Fruit fly (Drosophila melanogaster) whole organism, embryonic: ENCODE measurements around the gene sky.

Source experiments
- Bgb ChIP-seq: fragments of 200-800 bp; sonication (Bioruptor generic); IDR thresholded peaks from 2 replicates; pipeline ENCODE4 v1.3.6; 2022; ENCODE audit warnings: missing biosample characterization, missing genetic modification characterization; ENCODE audit not compliant: partially characterized antibody
- CG10267 ChIP-seq: fragments of 200-800 bp; sonication (Bioruptor generic); optimal IDR thresholded peaks from 2 replicates; lab custom pipeline; 2018; ENCODE audit warnings: missing biosample characterization, mild to moderate bottlenecking, missing genetic modification characterization, moderate library complexity
- CG10366 ChIP-seq: fragments of 200-800 bp; sonication (Bioruptor generic); IDR thresholded peaks from 2 replicates; pipeline ENCODE4 v1.3.6; 2022; ENCODE audit warnings: missing biosample characterization, missing genetic modification characterization
- CG11696 ChIP-seq: fragments of 200-800 bp; sonication (Bioruptor generic); IDR thresholded peaks from 2 replicates; pipeline ENCODE4 v1.3.6; 2022; ENCODE audit warnings: missing biosample characterization, missing genetic modification characterization
- CG11723 ChIP-seq: fragments of 200-800 bp; sonication (Bioruptor generic); optimal IDR thresholded peaks from 2 replicates; lab custom pipeline; 2017; ENCODE audit warnings: missing biosample characterization, mild to moderate bottlenecking, missing genetic modification characterization
- CG12299 ChIP-seq: fragments of 200-800 bp; sonication (Bioruptor generic); optimal IDR thresholded peaks from 2 replicates; lab custom pipeline; 2018; ENCODE audit warnings: missing biosample characterization, mild to moderate bottlenecking, missing genetic modification characterization
- CG1233 ChIP-seq: fragments of 200-800 bp; sonication (Bioruptor generic); optimal IDR thresholded peaks from 4 replicates; lab custom pipeline; 2018; ENCODE audit warnings: missing biosample characterization, mild to moderate bottlenecking, missing genetic modification characterization
- CG12744 ChIP-seq: fragments of 200-800 bp; sonication (Bioruptor generic); optimal IDR thresholded peaks from 2 replicates; lab custom pipeline; 2016; ENCODE audit warnings: missing biosample characterization, missing genetic modification characterization
- CG14965 ChIP-seq: fragments of 200-800 bp; sonication (Bioruptor generic); optimal IDR thresholded peaks from 2 replicates; lab custom pipeline; 2016; ENCODE audit warnings: missing biosample characterization, missing genetic modification characterization, borderline replicate concordance
- CG15479 ChIP-seq: fragments of 200-800 bp; sonication (Bioruptor generic); optimal IDR thresholded peaks from 3 replicates; lab custom pipeline; 2019; ENCODE audit warnings: missing biosample characterization, mild to moderate bottlenecking, missing genetic modification characterization, moderate library complexity
- CG15514 ChIP-seq: fragments of 200-800 bp; sonication (Bioruptor generic); optimal IDR thresholded peaks from 3 replicates; lab custom pipeline; 2017; ENCODE audit warnings: missing biosample characterization, missing genetic modification characterization, mild to moderate bottlenecking, moderate library complexity, missing genetic modification reagents
- CG16815 ChIP-seq: fragments of 200-800 bp; sonication (Bioruptor generic); optimal IDR thresholded peaks from 3 replicates; lab custom pipeline; 2017; ENCODE audit warnings: missing biosample characterization, mild to moderate bottlenecking, missing genetic modification characterization
- CG17186 ChIP-seq: fragments of 200-800 bp; sonication (Bioruptor generic); optimal IDR thresholded peaks from 3 replicates; lab custom pipeline; 2017; ENCODE audit warnings: missing biosample characterization, missing genetic modification reagents, missing genetic modification characterization
- CG18599 ChIP-seq: fragments of 200-800 bp; sonication (Bioruptor generic); optimal IDR thresholded peaks from 3 replicates; lab custom pipeline; 2017; ENCODE audit warnings: missing biosample characterization, missing genetic modification characterization, mild to moderate bottlenecking, moderate library complexity, missing genetic modification reagents
- CG2875 ChIP-seq: fragments of 200-800 bp; sonication (Bioruptor generic); optimal IDR thresholded peaks from 2 replicates; lab custom pipeline; 2017; ENCODE audit warnings: missing biosample characterization, mild to moderate bottlenecking, missing genetic modification characterization, missing genetic modification reagents
- CG30403 ChIP-seq: fragments of 200-800 bp; sonication (Bioruptor generic); optimal IDR thresholded peaks from 3 replicates; lab custom pipeline; 2016; ENCODE audit warnings: missing biosample characterization, missing genetic modification characterization
- CG33557 ChIP-seq: fragments of 200-800 bp; sonication (Bioruptor generic); optimal IDR thresholded peaks from 2 replicates; lab custom pipeline; 2019; ENCODE audit warnings: missing biosample characterization, mild to moderate bottlenecking, missing genetic modification characterization, moderate library complexity
- CG3726 ChIP-seq: fragments of 200-800 bp; sonication (Bioruptor generic); IDR thresholded peaks from 3 replicates; pipeline ENCODE4, ENCODE4 v1.3.6; 2022; ENCODE audit warnings: missing biosample characterization, missing genetic modification characterization
- CG4360 ChIP-seq: fragments of 200-800 bp; sonication (Bioruptor generic); IDR thresholded peaks from 2 replicates; pipeline ENCODE4 v1.3.6; 2022; ENCODE audit warnings: missing biosample characterization, missing genetic modification characterization
- CG6175 ChIP-seq: fragments of 200-800 bp; sonication (Bioruptor generic); IDR thresholded peaks from 3 replicates; pipeline ENCODE4 v1.3.6; 2022; ENCODE audit warnings: missing biosample characterization, missing genetic modification characterization
- CG7928 ChIP-seq: fragments of 200-800 bp; sonication (Bioruptor generic); optimal IDR thresholded peaks from 2 replicates; lab custom pipeline; 2017; ENCODE audit warnings: missing biosample characterization, mild to moderate bottlenecking, missing genetic modification characterization
- CG7963 ChIP-seq: fragments of 200-800 bp; sonication (Bioruptor generic); IDR thresholded peaks from 3 replicates; pipeline ENCODE4 v1.3.6; 2022; ENCODE audit warnings: missing biosample characterization, missing genetic modification characterization; ENCODE audit not compliant: partially characterized antibody
- CG8388 ChIP-seq: fragments of 200-800 bp; sonication (Bioruptor generic); optimal IDR thresholded peaks from 2 replicates; lab custom pipeline; 2019; ENCODE audit warnings: missing biosample characterization, mild to moderate bottlenecking, missing genetic modification characterization, moderate library complexity
- CG8478 ChIP-seq: fragments of >200 bp; optimal IDR thresholded peaks from 2 replicates; lab custom pipeline; 2018
- Ets65A ChIP-seq: fragments of 200-800 bp; sonication (Bioruptor generic); peaks from one replicate; lab custom pipeline; 2016; ENCODE audit warnings: missing biosample characterization, missing genetic modification characterization
- Hr78 ChIP-seq, 2 experiments: fragments of 200-800 bp in 1 of 2; fragments of >200 bp in 1 of 2; sonication (Bioruptor generic) in 1 of 2; optimal IDR thresholded peaks; 2 replicates each; lab custom pipeline; 2017 to 2019; ENCODE audit warnings: missing biosample characterization in 2 of 2, missing genetic modification characterization in 2 of 2, mild to moderate bottlenecking in 1 of 2, moderate library complexity in 1 of 2
- Mad ChIP-seq: fragments of 200-800 bp; sonication (Bioruptor generic); optimal IDR thresholded peaks from 2 replicates; lab custom pipeline; 2016; ENCODE audit warnings: missing biosample characterization, missing genetic modification characterization
- Nf-YC ChIP-seq: fragments of 200-800 bp; optimal IDR thresholded peaks from 3 replicates; lab custom pipeline; 2019; ENCODE audit warnings: missing biosample characterization, mild to moderate bottlenecking, missing genetic modification characterization, moderate library complexity
- Sry-β ChIP-seq: fragments of 200-800 bp; sonication (Bioruptor generic); optimal IDR thresholded peaks from 2 replicates; lab custom pipeline; 2018; ENCODE audit warnings: missing biosample characterization, mild to moderate bottlenecking, missing genetic modification characterization, moderate library complexity
- Ssrp ChIP-seq: fragments of 200-800 bp; sonication (Bioruptor generic); optimal IDR thresholded peaks from 2 replicates; lab custom pipeline; 2018; ENCODE audit warnings: missing biosample characterization, mild to moderate bottlenecking, missing genetic modification characterization, moderate library complexity
- Usf ChIP-seq: fragments of 200-800 bp; sonication (Bioruptor generic); optimal IDR thresholded peaks from 2 replicates; lab custom pipeline; 2017; ENCODE audit warnings: missing genotype, missing biosample characterization, missing genetic modification characterization
- al ChIP-seq: fragments of 200-800 bp; sonication (Bioruptor generic); IDR thresholded peaks from 2 replicates; pipeline ENCODE4 v1.3.6; 2022; ENCODE audit warnings: missing biosample characterization, missing genetic modification characterization
- aop ChIP-seq: fragments of 200-800 bp; sonication (Bioruptor generic); IDR thresholded peaks from 2 replicates; pipeline ENCODE4 v1.3.6; 2022; ENCODE audit warnings: missing biosample characterization, missing genetic modification characterization
- az2 ChIP-seq: fragments of 200-800 bp; sonication (Bioruptor generic); optimal IDR thresholded peaks from 3 replicates; lab custom pipeline; 2016; ENCODE audit warnings: missing biosample characterization, missing genetic modification characterization
- cato ChIP-seq: fragments of 200-800 bp; sonication (Bioruptor generic); optimal IDR thresholded peaks from 2 replicates; lab custom pipeline; 2016; ENCODE audit warnings: missing biosample characterization, missing genetic modification characterization, borderline replicate concordance
- caup ChIP-seq: fragments of 200-800 bp; sonication (Bioruptor generic); optimal IDR thresholded peaks from 3 replicates; lab custom pipeline; 2017; ENCODE audit warnings: missing biosample characterization, mild to moderate bottlenecking, missing genetic modification characterization, moderate library complexity; ENCODE audit not compliant: severe bottlenecking
- crol ChIP-seq: fragments of 200-800 bp; sonication (Bioruptor generic); IDR thresholded peaks from 2 replicates; pipeline ENCODE4 v1.3.6; 2022; ENCODE audit warnings: missing biosample characterization, missing genetic modification characterization
- disco-r ChIP-seq: fragments of 200-800 bp; sonication (Bioruptor generic); optimal IDR thresholded peaks from 2 replicates; lab custom pipeline; 2016; ENCODE audit warnings: missing biosample characterization, missing genetic modification characterization
- en ChIP-seq: fragments of 200-800 bp; sonication (Bioruptor generic); optimal IDR thresholded peaks from 2 replicates; lab custom pipeline; 2016; ENCODE audit warnings: missing biosample characterization, missing genetic modification characterization
- fu2 ChIP-seq: fragments of 200-800 bp; sonication (Bioruptor generic); optimal IDR thresholded peaks from 2 replicates; lab custom pipeline; 2016; ENCODE audit warnings: missing biosample characterization, missing genetic modification characterization
- gcm2 ChIP-seq: fragments of 200-800 bp; sonication (Bioruptor generic); optimal IDR thresholded peaks from 2 replicates; lab custom pipeline; 2016; ENCODE audit warnings: missing biosample characterization, missing genetic modification characterization
- hth ChIP-seq: fragments of >200 bp; optimal IDR thresholded peaks from 2 replicates; lab custom pipeline; 2017; ENCODE audit warnings: inconsistent platforms
- kay ChIP-seq: fragments of 200-800 bp; sonication (Bioruptor generic); optimal IDR thresholded peaks from 2 replicates; lab custom pipeline; 2016; ENCODE audit warnings: missing biosample characterization, missing genetic modification characterization
- luna ChIP-seq: fragments of 200-800 bp; sonication (Bioruptor generic); optimal IDR thresholded peaks from 2 replicates; lab custom pipeline; 2016; ENCODE audit warnings: missing biosample characterization, missing genetic modification characterization
- nerfin-1 ChIP-seq: fragments of 200-800 bp; sonication (Bioruptor generic); optimal IDR thresholded peaks from 3 replicates; lab custom pipeline; 2019; ENCODE audit warnings: missing biosample characterization, mild to moderate bottlenecking, missing genetic modification characterization, moderate library complexity
- sens ChIP-seq: fragments of 200-800 bp; sonication (Bioruptor generic); peaks from one replicate; lab custom pipeline; 2016; ENCODE audit warnings: missing biosample characterization, missing genetic modification characterization
- sima ChIP-seq: fragments of 200-800 bp; sonication (Bioruptor generic); optimal IDR thresholded peaks from 2 replicates; lab custom pipeline; 2016; ENCODE audit warnings: missing biosample characterization, missing genetic modification characterization
- sisA ChIP-seq: fragments of 200-800 bp; sonication (Bioruptor generic); IDR thresholded peaks from 2 replicates; pipeline ENCODE4 v1.3.6; 2022; ENCODE audit warnings: missing biosample characterization, missing genetic modification characterization
- trh ChIP-seq: fragments of 200-800 bp; sonication (Bioruptor generic); optimal IDR thresholded peaks from 2 replicates; lab custom pipeline; 2016; ENCODE audit warnings: missing biosample characterization, missing genetic modification characterization
- twi ChIP-seq: fragments of 200-800 bp; optimal IDR thresholded peaks from 2 replicates; lab custom pipeline; 2019; ENCODE audit warnings: missing biosample characterization, mild to moderate bottlenecking, missing genetic modification characterization, moderate library complexity
- unpg ChIP-seq: fragments of 200-800 bp; sonication (Bioruptor generic); optimal IDR thresholded peaks from 3 replicates; lab custom pipeline; 2018; ENCODE audit warnings: missing biosample characterization, mild to moderate bottlenecking, missing genetic modification characterization, moderate library complexity
- usp ChIP-seq: fragments of >200 bp; optimal IDR thresholded peaks from 2 replicates; lab custom pipeline; 2017; ENCODE audit warnings: missing biosample characterization, missing genetic modification characterization

Gene sky

dm6 chr2L:20936420-20936819 lies 17.7 kb upstream of the sky start (continued):
- TF ChIP-seq en (GFP tag; lab: Kevin White, UChicago), result no peak
- no peak for TF ChIP-seq CG17186 (GFP tag; lab: Kevin White, UChicago)
- TF ChIP-seq aop (GFP tag; lab: Robert Waterston, UW), result no peak
- TF ChIP-seq gcm2 (GFP tag; lab: Kevin White, UChicago), result no peak
- no peak for TF ChIP-seq CG15514 (GFP tag; lab: Kevin White, UChicago)
- TF ChIP-seq CG8388 (GFP tag; lab: Kevin White, UChicago), result peak; percentile 36
- TF ChIP-seq nerfin-1 (tag; lab: Kevin White, UChicago), result no peak
- no peak for TF ChIP-seq CG7928 (GFP tag; lab: Kevin White, UChicago)
- peak; percentile 80 for TF ChIP-seq Ets65A (GFP tag; lab: Kevin White, UChicago)
- peak; percentile 9 for TF ChIP-seq CG30403
- TF ChIP-seq CG10267 (tag; lab: Kevin White, UChicago), result peak; percentile 21
- TF ChIP-seq crol, result no peak
- TF ChIP-seq CG3726 (GFP tag; lab: Robert Waterston, UW), result no peak
- no peak for TF ChIP-seq Sry-β
- TF ChIP-seq sisA (GFP tag; lab: Robert Waterston, UW), result no peak
- no peak for TF ChIP-seq trh
- no peak for TF ChIP-seq CG12744 (GFP tag; lab: Kevin White, UChicago)
- TF ChIP-seq CG10366 (GFP tag; lab: Robert Waterston, UW), result no peak
- no peak for TF ChIP-seq sima (GFP tag; lab: Kevin White, UChicago)
- no peak for TF ChIP-seq kay (GFP tag; lab: Kevin White, UChicago)
- no peak for TF ChIP-seq CG11723 (GFP tag; lab: Kevin White, UChicago)
- no peak for TF ChIP-seq caup
- no peak for TF ChIP-seq twi
- TF ChIP-seq disco-r (GFP tag; lab: Kevin White, UChicago), result no peak
- TF ChIP-seq CG33557 (GFP tag; lab: Kevin White, UChicago), result no peak
- TF ChIP-seq az2 (GFP tag; lab: Kevin White, UChicago), result peak; percentile 29
- no peak for TF ChIP-seq CG18599 (GFP tag; lab: Kevin White, UChicago)
- TF ChIP-seq usp, result no peak
- no peak for TF ChIP-seq cato (GFP tag; lab: Kevin White, UChicago)
- TF ChIP-seq Usf (GFP tag; lab: Kevin White, UChicago), result no peak
- TF ChIP-seq Hr78 (GFP tag; optimal IDR thresholded peaks at IDR 0.05; lab: Kevin White, UChicago), result no peak
- no peak for TF ChIP-seq al
- no peak for TF ChIP-seq CG15479 (GFP tag; lab: Kevin White, UChicago)
- TF ChIP-seq CG7963, result no peak
- TF ChIP-seq CG12299 (tag; lab: Kevin White, UChicago), result no peak
- no peak for TF ChIP-seq CG16815
- no peak for TF ChIP-seq fu2
- TF ChIP-seq Ssrp, result peak; percentile 13
- no peak for TF ChIP-seq Bgb (GFP tag; lab: Robert Waterston, UW)
- no peak for TF ChIP-seq Mad
- no peak for TF ChIP-seq CG14965 (GFP tag; lab: Kevin White, UChicago)
- no peak for TF ChIP-seq CG6175 (GFP tag; lab: Robert Waterston, UW)
- TF ChIP-seq CG11696 (GFP tag; lab: Robert Waterston, UW), result no peak
- no peak for TF ChIP-seq CG2875 (GFP tag; lab: Kevin White, UChicago)
- no peak for TF ChIP-seq Nf-YC (tag; lab: Kevin White, UChicago)
- peak; percentile 92 for TF ChIP-seq sens (GFP tag; lab: Kevin White, UChicago)
- TF ChIP-seq CG4360 (GFP tag; lab: Robert Waterston, UW), result no peak
- TF ChIP-seq unpg (GFP tag; lab: Kevin White, UChicago), result no peak
- no peak for TF ChIP-seq luna (GFP tag; lab: Kevin White, UChicago)
- TF ChIP-seq CG1233 (GFP tag; lab: Kevin White, UChicago), result no peak
- TF ChIP-seq hth (lab: Kevin White, UChicago), result no peak
- TF ChIP-seq CG8478 (lab: Kevin White, UChicago), result no peak
